Worm (Caenorhabditis elegans) whole organism, midembryonic: ENCODE data around the gene col-140.

Experiments used
- T22C8.4 ChIP-seq: fragments of 200-800 bp; sonication (Bioruptor generic); IDR thresholded peaks from 2 replicates; pipeline ENCODE4 v1.3.6; 2022; ENCODE audit warnings: missing genetic modification characterization, missing compliant biosample characterization
- cog-1 ChIP-seq: sonication (generic microtip); optimal IDR thresholded peaks from 2 replicates; lab custom pipeline; 2016; ENCODE audit warnings: missing genetic modification characterization, missing compliant biosample characterization
- flt-1 ChIP-seq: fragments of 200-800 bp; sonication (Bioruptor generic); IDR thresholded peaks from 2 replicates; pipeline ENCODE4 v1.3.6; 2022; ENCODE audit warnings: missing genetic modification characterization, missing compliant biosample characterization
- klf-2 ChIP-seq: fragments of 200-800 bp; sonication (Bioruptor generic); conservative IDR thresholded peaks from 2 replicates; pipeline ENCODE4 v1.3.6; 2022; ENCODE audit warnings: missing genetic modification reagents, missing genetic modification characterization, missing compliant biosample characterization
- med-1 ChIP-seq: sonication (generic microtip); optimal IDR thresholded peaks from 2 replicates; lab custom pipeline; 2017; ENCODE audit warnings: missing genetic modification characterization, mild to moderate bottlenecking, missing compliant biosample characterization, antibody characterized with exemption, missing genetic modification reagents; ENCODE audit not compliant: insufficient read depth
- ref-1 ChIP-seq: fragments of 200-800 bp; sonication (Bioruptor generic); conservative IDR thresholded peaks from 2 replicates; pipeline ENCODE4 v1.3.6; 2022; ENCODE audit warnings: missing genetic modification reagents, missing genetic modification characterization, missing compliant biosample characterization
- tab-1 ChIP-seq: fragments of 200-800 bp; sonication (Bioruptor generic); IDR thresholded peaks from 2 replicates; pipeline ENCODE4 v1.3.6; 2022; ENCODE audit warnings: missing genetic modification characterization, missing compliant biosample characterization
- ztf-23 ChIP-seq: fragments of 200-800 bp; sonication (Bioruptor generic); IDR thresholded peaks from 2 replicates; pipeline ENCODE4 v1.3.6; 2022; ENCODE audit warnings: missing genetic modification reagents, missing genetic modification characterization, missing compliant biosample characterization
- ztf-29 ChIP-seq: fragments of 200-800 bp; sonication (Bioruptor generic); IDR thresholded peaks from 2 replicates; pipeline ENCODE4 v1.3.6; 2022; ENCODE audit warnings: missing genetic modification reagents, missing genetic modification characterization, missing compliant biosample characterization

DNA sequence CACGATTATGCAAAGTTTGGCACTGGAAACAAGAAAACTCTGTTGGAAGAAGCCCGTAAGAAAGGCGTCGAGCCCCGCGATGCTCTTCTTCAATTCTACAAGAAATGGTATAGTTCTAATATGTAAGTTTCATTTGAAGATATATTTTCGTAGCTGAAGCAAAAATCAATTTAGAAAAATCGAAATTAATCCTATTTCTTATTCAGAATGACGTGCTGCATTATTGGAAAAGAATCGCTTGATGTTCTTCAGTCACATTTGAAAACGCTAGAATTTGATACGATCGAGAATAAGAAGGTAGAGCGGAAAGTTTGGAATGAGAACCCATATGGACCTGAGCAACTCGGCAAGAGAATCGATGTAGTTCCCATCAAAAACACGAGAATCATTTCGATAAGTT lies 40.3 kb upstream of the col-140 start:
- TF ChIP-seq cog-1 (tag; lab: Kevin White, UChicago) (no peak), T22C8.4 (GFP tag; lab: Robert Waterston, UW) (no peak), ref-1 (GFP tag; lab: Robert Waterston, UW) (no peak), flt-1 (GFP tag; lab: Robert Waterston, UW) (no peak), klf-2 (no peak), med-1 (GFP tag; lab: Kevin White, UChicago) (no peak), ztf-29 (no peak), ztf-23 (no peak), tab-1 (GFP tag; lab: Robert Waterston, UW) (no peak)
